Fruit fly (Drosophila melanogaster) whole organism, adult: ENCODE measurements around the gene Ras85D.

Experiments
- CG11617 ChIP-seq: fragments of 200-800 bp; sonication (Bioruptor generic); optimal IDR thresholded peaks from 2 replicates; lab custom pipeline; 2017; ENCODE audit warnings: mild to moderate bottlenecking, missing biosample characterization, missing genetic modification reagents, missing genetic modification characterization
- CG12768 ChIP-seq: fragments of 200-800 bp; sonication (Bioruptor generic); optimal IDR thresholded peaks from 2 replicates; lab custom pipeline; 2017; ENCODE audit warnings: missing biosample characterization, missing genetic modification characterization, mild to moderate bottlenecking, moderate library complexity, missing genetic modification reagents
- CG14711 ChIP-seq: fragments of 200-800 bp; sonication (Bioruptor generic); optimal IDR thresholded peaks from 2 replicates; lab custom pipeline; 2018; ENCODE audit warnings: missing biosample characterization, mild to moderate bottlenecking, missing genetic modification characterization, moderate library complexity
- CG1620 ChIP-seq: fragments of 200-800 bp; sonication (Bioruptor generic); optimal IDR thresholded peaks from 2 replicates; lab custom pipeline; 2016; ENCODE audit warnings: missing biosample characterization, missing genetic modification characterization
- CG33017 ChIP-seq: fragments of 200-800 bp; sonication (Bioruptor generic); optimal IDR thresholded peaks from 2 replicates; lab custom pipeline; 2018; ENCODE audit warnings: missing biosample characterization, mild to moderate bottlenecking, missing genetic modification characterization, moderate library complexity
- CG5204 ChIP-seq: fragments of 200-800 bp; sonication (Bioruptor generic); optimal IDR thresholded peaks from 2 replicates; lab custom pipeline; 2016; ENCODE audit warnings: missing biosample characterization, missing genetic modification characterization
- CG7045 ChIP-seq: fragments of 200-800 bp; sonication (Bioruptor generic); optimal IDR thresholded peaks from 2 replicates; lab custom pipeline; 2017; ENCODE audit warnings: missing biosample characterization, mild to moderate bottlenecking, missing genetic modification characterization
- CG7101 ChIP-seq: fragments of 200-800 bp; sonication (Bioruptor generic); optimal IDR thresholded peaks from 2 replicates; lab custom pipeline; 2018; ENCODE audit warnings: missing biosample characterization, mild to moderate bottlenecking, missing genetic modification characterization, moderate library complexity
- Clk ChIP-seq: fragments of 200-800 bp; sonication (Bioruptor generic); optimal IDR thresholded peaks from 2 replicates; lab custom pipeline; 2017; ENCODE audit warnings: missing biosample characterization, missing genetic modification characterization
- Crg-1 ChIP-seq: fragments of 200-800 bp; sonication (Bioruptor generic); optimal IDR thresholded peaks from 2 replicates; lab custom pipeline; 2016; ENCODE audit warnings: missing biosample characterization, missing genetic modification characterization
- Hr96 ChIP-seq: fragments of 200-800 bp; sonication (Bioruptor generic); optimal IDR thresholded peaks from 2 replicates; lab custom pipeline; 2016; ENCODE audit warnings: missing biosample characterization, missing genetic modification characterization
- Mnt ChIP-seq: fragments of 200-800 bp; sonication (Bioruptor generic); optimal IDR thresholded peaks from 2 replicates; lab custom pipeline; 2016; ENCODE audit warnings: missing biosample characterization, mild to moderate bottlenecking, missing genetic modification characterization
- bab1 ChIP-seq: fragments of 200-800 bp; sonication (Bioruptor generic); optimal IDR thresholded peaks from 3 replicates; lab custom pipeline; 2019; ENCODE audit warnings: missing biosample characterization, mild to moderate bottlenecking, missing genetic modification characterization, moderate library complexity
- cic ChIP-seq: fragments of 200-800 bp; sonication (Bioruptor generic); optimal IDR thresholded peaks from 2 replicates; lab custom pipeline; 2017; ENCODE audit warnings: missing biosample characterization, mild to moderate bottlenecking, missing genetic modification characterization, moderate library complexity
- cnc ChIP-seq, 2 experiments: fragments of >200 bp; optimal IDR thresholded peaks; 2 replicates each; lab custom pipeline; 2017
- kay ChIP-seq: fragments of 200-800 bp; sonication (Bioruptor generic); peaks from one replicate; lab custom pipeline; 2016; ENCODE audit warnings: missing biosample characterization, missing genetic modification characterization, borderline replicate concordance
- ovo ChIP-seq: fragments of 200-800 bp; sonication (Bioruptor generic); optimal IDR thresholded peaks from 2 replicates; lab custom pipeline; 2016; ENCODE audit warnings: missing biosample characterization, missing genetic modification characterization
- pad ChIP-seq: fragments of 200-800 bp; sonication (Bioruptor generic); optimal IDR thresholded peaks from 3 replicates; lab custom pipeline; 2017; ENCODE audit warnings: missing biosample characterization, missing genetic modification characterization, mild to moderate bottlenecking, moderate library complexity, missing genetic modification reagents
- tj ChIP-seq: fragments of 200-800 bp; sonication (Bioruptor generic); optimal IDR thresholded peaks from 3 replicates; lab custom pipeline; 2017; ENCODE audit warnings: missing biosample characterization, mild to moderate bottlenecking, missing genetic modification characterization, moderate library complexity
- toe ChIP-seq: fragments of 200-800 bp; sonication (Bioruptor generic); optimal IDR thresholded peaks from 2 replicates; lab custom pipeline; 2016; ENCODE audit warnings: missing biosample characterization, missing genetic modification characterization

Ras85D gene

DNA sequence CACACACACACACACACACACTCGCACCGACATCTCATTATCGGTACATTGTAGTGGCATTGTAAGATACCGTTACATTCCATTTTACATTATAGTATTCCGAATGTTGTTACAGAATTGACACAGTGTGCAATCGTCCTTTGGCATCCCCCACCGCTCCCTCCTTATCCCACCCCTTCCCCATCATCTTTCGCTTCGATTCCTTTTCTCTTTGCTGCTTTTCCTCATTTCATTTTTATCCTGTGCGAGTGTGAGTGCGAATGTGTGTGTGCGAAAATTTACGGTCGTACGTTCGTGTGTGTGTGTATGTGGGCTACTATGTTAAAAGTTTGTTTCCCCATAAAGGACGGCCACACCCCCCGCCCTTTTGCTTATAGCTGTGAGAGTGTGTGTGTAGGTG, 20.8 kb downstream of the Ras85D start:
- TF ChIP-seq CG7045 (GFP tag; lab: Kevin White, UChicago) (no peak), toe (no peak), Mnt (GFP tag; lab: Kevin White, UChicago) (no peak), ovo (GFP tag; lab: Kevin White, UChicago) (no peak), CG1620 (GFP tag; lab: Kevin White, UChicago) (no peak), cnc (optimal IDR thresholded peaks at IDR 0.05; lab: Kevin White, UChicago) (no peak), CG33017 (tag; lab: Kevin White, UChicago) (no peak), pad (no peak), bab1 (GFP tag; lab: Kevin White, UChicago) (no peak), kay (GFP tag; lab: Kevin White, UChicago) (no peak), tj (no peak), Crg-1 (GFP tag; lab: Kevin White, UChicago) (no peak), cic (GFP tag; lab: Kevin White, UChicago) (no peak), CG5204 (no peak), CG14711 (no peak), CG11617 (GFP tag; lab: Kevin White, UChicago) (no peak), Hr96 (GFP tag; lab: Kevin White, UChicago) (no peak)

- TF ChIP-seq CG11617 (GFP tag; lab: Kevin White, UChicago) (no peak), tj (no peak), cic (GFP tag; lab: Kevin White, UChicago) (peak; percentile 13)
These were observed 21.8 kb downstream of the Ras85D start for dm6 chr3R:9491065-9491567.

DNA sequence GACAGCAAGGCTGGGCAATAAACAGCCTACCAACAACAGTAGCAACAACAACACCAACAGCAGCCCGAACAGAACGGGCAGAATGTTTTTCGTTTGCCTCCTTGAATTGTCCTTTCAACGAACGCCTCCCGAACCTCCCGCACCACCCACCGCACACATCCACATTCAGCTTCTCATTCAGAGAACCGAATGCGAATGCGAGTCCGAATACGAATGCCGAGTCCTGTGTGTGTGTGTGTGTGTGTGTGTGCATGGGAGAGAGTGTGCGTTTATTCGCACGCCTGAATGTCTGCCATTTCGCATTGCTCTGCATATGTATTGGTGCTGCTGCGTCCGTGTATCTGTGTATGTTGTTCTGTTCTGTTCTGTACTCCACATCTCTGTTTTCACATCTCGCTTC, 24.4 kb downstream of the Ras85D start:
- TF ChIP-seq cnc (optimal IDR thresholded peaks at IDR 0.05; lab: Kevin White, UChicago) (no peak), Crg-1 (GFP tag; lab: Kevin White, UChicago) (no peak), cic (GFP tag; lab: Kevin White, UChicago) (no peak), Clk (GFP tag; lab: Kevin White, UChicago) (no peak), toe (no peak), Hr96 (GFP tag; lab: Kevin White, UChicago) (no peak), bab1 (GFP tag; lab: Kevin White, UChicago) (no peak), CG33017 (tag; lab: Kevin White, UChicago) (no peak), Mnt (GFP tag; lab: Kevin White, UChicago) (no peak), CG5204 (no peak), CG11617 (GFP tag; lab: Kevin White, UChicago) (no peak), CG12768 (GFP tag; lab: Kevin White, UChicago) (no peak), CG14711 (no peak), CG7045 (GFP tag; lab: Kevin White, UChicago) (no peak)

DNA sequence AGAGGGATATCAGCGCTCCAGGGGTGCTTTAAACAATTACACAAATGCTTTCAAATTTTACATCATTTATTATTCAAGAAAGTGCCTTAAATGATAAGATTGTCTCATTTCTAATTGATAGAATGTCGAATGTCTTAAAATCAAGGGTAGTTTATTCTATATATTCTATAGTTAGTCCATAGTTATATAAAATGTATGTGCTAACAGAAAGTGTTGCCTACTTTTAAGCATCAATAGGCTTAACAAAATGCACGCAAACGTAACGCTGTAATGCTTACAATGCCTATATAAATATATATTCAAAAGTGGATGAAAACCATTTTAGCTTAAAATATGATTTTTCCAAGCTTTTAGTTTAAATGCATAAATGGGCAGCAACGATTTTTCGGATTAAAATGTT, 24.9 kb downstream of the Ras85D start:
- no peak for TF ChIP-seq toe
- TF ChIP-seq CG11617 (GFP tag; lab: Kevin White, UChicago): no peak

dm6 chr3R:9487561-9487960, 25.3 kb downstream of the Ras85D start:
- TF ChIP-seq toe (no peak), CG11617 (GFP tag; lab: Kevin White, UChicago) (no peak), Hr96 (GFP tag; lab: Kevin White, UChicago) (no peak), Clk (GFP tag; lab: Kevin White, UChicago) (no peak), CG7101 (tag; lab: Kevin White, UChicago) (no peak), Mnt (GFP tag; lab: Kevin White, UChicago) (no peak), bab1 (GFP tag; lab: Kevin White, UChicago) (no peak), pad (no peak)

DNA sequence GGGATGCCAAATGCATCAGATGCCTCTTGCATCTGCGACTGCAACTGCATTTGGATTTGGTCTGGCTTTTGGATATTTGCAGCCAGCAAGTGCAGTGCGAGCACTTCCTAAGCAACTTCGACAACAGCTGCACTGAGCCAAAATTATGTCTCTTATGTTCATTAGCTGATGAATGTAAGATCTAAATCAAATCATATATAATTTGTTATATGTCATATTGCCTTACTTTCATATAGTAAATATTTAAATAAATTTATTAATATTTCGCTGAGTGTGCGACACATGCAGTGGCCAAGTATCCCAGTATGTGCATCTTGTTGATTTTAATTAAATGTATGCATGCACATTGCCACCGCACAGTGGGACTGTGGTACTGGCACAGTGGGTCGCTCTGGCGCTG, 32.5 kb downstream of the Ras85D start:
- TF ChIP-seq CG5204 (no peak), cnc (optimal IDR thresholded peaks at IDR 0.05; lab: Kevin White, UChicago) (no peak), CG11617 (GFP tag; lab: Kevin White, UChicago) (no peak), CG14711 (peak; percentile 2), cic (GFP tag; lab: Kevin White, UChicago) (no peak), kay (GFP tag; lab: Kevin White, UChicago) (no peak)

- TF ChIP-seq CG33017 (tag; lab: Kevin White, UChicago) (no peak), cnc (optimal IDR thresholded peaks at IDR 0.05; lab: Kevin White, UChicago) (no peak), bab1 (GFP tag; lab: Kevin White, UChicago) (no peak), tj (no peak), CG7045 (GFP tag; lab: Kevin White, UChicago) (no peak), Hr96 (GFP tag; lab: Kevin White, UChicago) (no peak)
These were observed 44.8 kb downstream of the Ras85D start for dm6 chr3R:9468109-9468508.
